Fruit fly (Drosophila melanogaster) S2 (cell line): Measurements from ENCODE around the gene ewg.
A peak's percentile ranks its signal among the peaks of the same experiment; 100 is the strongest.

Experiments used
- CG8478 ChIP-seq: fragments of >200 bp; optimal IDR thresholded peaks from 2 replicates; lab custom pipeline; 2018
- CTCF ChIP-seq, 2 experiments: fragments of >200 bp; optimal IDR thresholded peaks; 2 replicates each; lab custom pipeline; 2018

ewg gene

DNA sequence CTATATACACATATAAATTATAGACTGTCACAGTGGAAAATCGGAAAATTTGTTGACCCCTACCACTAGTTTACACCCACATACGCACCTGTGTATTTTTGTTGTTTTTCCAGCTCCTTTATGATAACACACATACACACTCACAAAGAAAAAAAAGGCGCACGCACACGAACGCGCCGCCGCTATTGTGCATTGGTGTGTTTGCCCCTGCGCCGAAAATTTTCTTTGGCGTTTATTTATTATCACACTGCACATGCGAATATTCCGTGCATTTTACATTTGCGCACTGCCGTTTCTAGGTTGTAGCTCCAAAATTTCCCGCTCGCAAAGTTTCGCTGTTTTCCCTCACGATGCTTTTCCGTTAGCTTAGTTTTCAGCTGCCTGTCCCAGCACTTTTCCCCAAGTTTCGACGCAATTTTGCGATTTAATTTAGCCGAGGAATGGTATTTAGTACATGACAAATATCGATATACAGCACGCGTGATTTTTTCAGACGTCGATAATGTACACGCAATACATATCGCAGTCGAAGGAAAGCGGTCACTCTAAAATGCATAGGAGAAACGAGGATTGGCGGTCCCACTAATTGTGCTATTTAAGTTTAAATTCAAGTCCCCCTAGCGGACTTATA, at the start of gene ewg, which contains the start of gene CG3777:
ewg (minus strand) TSS at position 622 of the 631 bp plus-strand sequence.
CG3777 (plus strand) TSS at position 607 of the 631 bp plus-strand sequence.
- TF ChIP-seq CG8478 (lab: Kevin White, UChicago), result no peak
- peak in 1 of 2 experiments; percentile 16 for TF ChIP-seq CTCF (optimal IDR thresholded peaks at IDR 0.05; lab: Kevin White, UChicago)

dm6 chrX:314823-315222, 35.3 kb upstream of the ewg start, which contains the start of gene Or1a:
TSS of gene Or1a (plus strand) at chrX:315123.
- TF ChIP-seq CG8478 (lab: Kevin White, UChicago), result no peak
- no peak for TF ChIP-seq CTCF (optimal IDR thresholded peaks at IDR 0.05; lab: Kevin White, UChicago)

DNA sequence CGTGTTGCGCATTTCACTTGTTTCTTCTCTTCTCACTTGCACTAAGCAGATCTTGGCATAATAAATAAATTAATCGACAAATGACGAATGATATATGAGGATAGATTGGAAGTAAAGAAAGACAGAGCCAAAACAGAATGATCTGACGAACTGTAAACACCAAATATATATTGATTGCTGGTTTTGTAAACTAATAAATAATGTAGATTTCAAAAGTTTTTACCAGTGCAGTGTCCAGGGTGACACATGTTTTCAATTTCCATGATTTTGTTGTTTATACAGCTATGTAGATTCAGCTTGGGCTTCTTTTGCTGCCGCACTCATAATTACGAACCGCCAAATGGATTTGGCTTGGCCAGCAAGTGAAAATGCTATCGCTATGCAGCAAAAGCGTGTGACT, 31.8 kb upstream of the ewg start:
- TF ChIP-seq CTCF (optimal IDR thresholded peaks at IDR 0.05; lab: Kevin White, UChicago) (no peak), CG8478 (lab: Kevin White, UChicago) (no peak)

dm6 chrX:307384-307783, 27.9 kb upstream of the ewg start, which contains the start of gene CG12470:
TSS of gene CG12470 (plus strand) at chrX:307684.
- TF ChIP-seq CG8478 (lab: Kevin White, UChicago), result no peak
- TF ChIP-seq CTCF (optimal IDR thresholded peaks at IDR 0.05; lab: Kevin White, UChicago), result no peak

- TF ChIP-seq CG8478 (lab: Kevin White, UChicago) (no peak), CTCF (optimal IDR thresholded peaks at IDR 0.05; lab: Kevin White, UChicago) (no peak)
Measured at dm6 chrX:294839-295238, 15.3 kb upstream of the ewg start, which contains the start of gene CG13375. TSS of gene CG13375 (minus strand) at chrX:294962.

- TF ChIP-seq CG8478 (lab: Kevin White, UChicago), result no peak
- TF ChIP-seq CTCF (optimal IDR thresholded peaks at IDR 0.05; lab: Kevin White, UChicago), result no peak
Measured at dm6 chrX:293254-293653, 13.7 kb upstream of the ewg start.

DNA sequence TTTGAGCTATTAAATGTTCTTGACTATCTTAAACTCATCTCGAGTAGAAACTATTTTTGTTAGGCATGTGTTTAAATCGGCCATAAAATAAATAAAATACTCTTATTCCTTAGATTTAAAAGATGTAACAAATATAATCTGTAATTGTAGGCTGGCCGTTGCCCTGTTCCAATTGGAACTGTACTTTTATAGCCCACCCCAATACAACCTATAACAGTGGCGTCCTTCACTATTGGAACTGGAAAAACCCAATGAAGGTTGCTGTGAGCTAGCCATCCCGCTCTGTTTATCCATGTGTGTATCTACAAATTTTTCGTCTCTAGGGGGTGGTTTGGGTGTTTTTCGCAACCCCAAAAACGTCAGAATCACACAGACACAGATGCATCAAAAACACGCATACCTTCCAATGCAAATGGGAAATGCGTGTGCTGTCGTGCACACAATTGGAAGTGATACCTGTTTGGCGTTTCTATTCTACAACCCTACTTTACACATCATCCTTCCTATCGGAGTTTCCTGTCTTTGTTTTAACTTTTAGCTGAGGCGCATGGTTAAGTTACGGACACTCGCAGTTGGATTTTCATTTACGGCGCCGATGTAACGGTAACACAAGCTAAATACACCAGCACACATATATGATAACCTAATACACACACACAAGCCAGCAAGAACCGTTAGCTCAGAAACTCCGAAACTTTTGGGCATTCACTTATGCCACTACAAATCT, 985 bp downstream of the ewg start:
- TF ChIP-seq CTCF (optimal IDR thresholded peaks at IDR 0.05; lab: Kevin White, UChicago), result no peak
- no peak for TF ChIP-seq CG8478 (lab: Kevin White, UChicago)

DNA sequence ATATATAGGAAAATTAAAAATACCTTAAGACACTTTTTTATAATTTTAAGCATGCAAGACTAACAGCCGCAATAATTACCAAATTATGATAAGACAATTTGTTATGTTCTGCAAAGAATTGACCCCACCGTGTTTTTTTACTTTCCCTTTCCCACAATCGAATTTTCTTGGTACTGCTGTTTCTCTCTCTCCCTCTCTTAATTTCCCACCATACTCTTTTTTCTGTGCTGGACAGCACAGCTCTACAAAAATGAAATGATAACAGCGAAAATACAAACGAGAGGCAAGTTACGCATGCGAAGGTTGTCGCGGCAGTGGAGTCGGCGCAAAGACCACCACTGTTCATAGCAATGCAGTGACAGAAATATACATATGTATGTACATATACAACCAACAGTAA, 1.6 kb downstream of the ewg start:
- no peak for TF ChIP-seq CG8478 (lab: Kevin White, UChicago)
- no peak for TF ChIP-seq CTCF (optimal IDR thresholded peaks at IDR 0.05; lab: Kevin White, UChicago)

- TF ChIP-seq CG8478 (lab: Kevin White, UChicago) (no peak), CTCF (optimal IDR thresholded peaks at IDR 0.05; lab: Kevin White, UChicago) (no peak)
Measured at dm6 chrX:276569-276968, 2.9 kb downstream of the ewg start.

dm6 chrX:276065-276464, 3.5 kb downstream of the ewg start:
- TF ChIP-seq CG8478 (lab: Kevin White, UChicago), result no peak
- no peak for TF ChIP-seq CTCF (optimal IDR thresholded peaks at IDR 0.05; lab: Kevin White, UChicago)

dm6 chrX:267979-268378, 11.5 kb downstream of the ewg start:
- TF ChIP-seq CG8478 (lab: Kevin White, UChicago) (no peak), CTCF (optimal IDR thresholded peaks at IDR 0.05; lab: Kevin White, UChicago) (no peak)

- TF ChIP-seq CTCF (optimal IDR thresholded peaks at IDR 0.05; lab: Kevin White, UChicago), result no peak
- TF ChIP-seq CG8478 (lab: Kevin White, UChicago), result no peak
Measured at dm6 chrX:266978-267439, 12.5 kb downstream of the ewg start, which contains the start of gene CG13376. TSS of gene CG13376 (minus strand) at chrX:267028.

DNA sequence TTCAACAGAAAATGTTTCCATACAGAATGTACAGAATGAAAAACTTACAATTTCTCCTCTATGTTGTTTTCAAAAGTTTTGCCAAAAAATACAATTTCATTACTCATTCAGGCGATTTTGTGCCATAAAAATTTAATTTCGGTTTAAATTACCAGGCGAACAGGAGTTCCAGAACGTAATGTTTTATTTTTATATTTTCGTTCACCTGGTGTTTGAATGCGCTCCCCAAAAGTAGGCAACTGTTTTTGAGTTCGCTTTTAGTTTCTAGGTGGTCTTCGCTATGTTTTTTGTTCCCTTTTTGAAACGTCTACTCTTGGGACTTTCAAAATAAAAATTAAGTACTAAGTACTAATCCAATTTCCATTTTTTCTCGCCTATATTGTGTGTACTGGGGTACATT, 13.8 kb downstream of the ewg start:
- TF ChIP-seq CG8478 (lab: Kevin White, UChicago) (no peak), CTCF (optimal IDR thresholded peaks at IDR 0.05; lab: Kevin White, UChicago) (no peak)

- TF ChIP-seq CG8478 (lab: Kevin White, UChicago) (no peak), CTCF (optimal IDR thresholded peaks at IDR 0.05; lab: Kevin White, UChicago) (no peak)
Measured at dm6 chrX:263728-264344, 15.7 kb downstream of the ewg start, which contains the start of gene CG13377. TSS of gene CG13377 (minus strand) at chrX:263999.

DNA sequence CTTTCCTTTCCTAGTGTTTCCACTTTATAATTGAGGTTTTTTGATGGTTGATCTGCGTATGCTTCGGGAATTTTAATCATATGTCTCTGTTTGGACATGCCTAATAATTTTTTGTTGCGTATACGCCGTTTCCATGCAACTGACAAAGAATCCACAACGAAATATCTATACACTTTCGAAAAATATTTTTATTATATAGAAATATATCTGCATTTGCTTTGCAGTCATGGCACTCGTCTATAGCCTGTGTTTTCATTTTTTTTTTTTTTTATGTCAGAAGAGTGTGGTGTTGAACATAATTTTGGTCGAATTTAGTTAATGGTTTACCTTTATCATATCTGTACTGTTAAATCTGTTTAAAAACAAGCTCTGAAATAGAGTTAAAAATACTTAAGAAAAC, 16.7 kb downstream of the ewg start:
- TF ChIP-seq CG8478 (lab: Kevin White, UChicago) (no peak), CTCF (optimal IDR thresholded peaks at IDR 0.05; lab: Kevin White, UChicago) (no peak)
